Fruit fly (Drosophila melanogaster): ENCODE measurements around the gene CG32104.

CG32104 gene

DNA sequence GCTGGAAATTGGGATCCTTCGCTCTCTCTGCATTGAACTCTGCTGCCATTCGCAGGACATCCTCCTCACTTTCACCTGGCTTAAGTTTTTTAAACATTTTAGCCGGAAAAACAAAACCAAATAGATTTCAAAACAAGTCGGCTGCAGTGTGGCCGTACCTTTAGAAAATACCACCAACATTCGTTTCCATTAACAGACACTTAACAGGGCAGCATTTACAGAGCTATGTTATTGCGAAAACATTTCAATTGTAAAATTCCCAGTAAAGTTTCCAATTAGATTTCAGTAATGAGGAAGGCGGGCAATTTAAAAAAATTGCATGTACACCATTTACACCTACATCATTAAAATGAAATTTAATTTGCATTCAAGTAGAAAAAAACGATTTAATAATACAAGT lies at the start of gene CG32104:
Gene CG32104 (minus strand): TSS at position 152 of the 400 bp plus-strand sequence.
- no peak for TF ChIP-seq CG1620 (GFP tag; optimal IDR thresholded peaks at IDR 0.05)
- no peak for TF ChIP-seq cic (GFP tag; optimal IDR thresholded peaks at IDR 0.05)
- no peak for TF ChIP-seq CG11617 (GFP tag; optimal IDR thresholded peaks at IDR 0.05)
- no peak for TF ChIP-seq bab1 (GFP tag; optimal IDR thresholded peaks at IDR 0.05)
- no peak for TF ChIP-seq pad (GFP tag; optimal IDR thresholded peaks at IDR 0.05)
- TF ChIP-seq Mnt (GFP tag; optimal IDR thresholded peaks at IDR 0.05): no peak
- no peak for TF ChIP-seq CG7045 (GFP tag; optimal IDR thresholded peaks at IDR 0.05)
- TF ChIP-seq Clk (GFP tag; optimal IDR thresholded peaks at IDR 0.05): no peak
- no peak for TF ChIP-seq CG33017 (tag; optimal IDR thresholded peaks at IDR 0.05)
- no peak for TF ChIP-seq Crg-1 (GFP tag; optimal IDR thresholded peaks at IDR 0.05)
- no peak for TF ChIP-seq CG14711 (tag; optimal IDR thresholded peaks at IDR 0.05)
- TF ChIP-seq CG5204 (GFP tag; optimal IDR thresholded peaks at IDR 0.05): no peak

DNA sequence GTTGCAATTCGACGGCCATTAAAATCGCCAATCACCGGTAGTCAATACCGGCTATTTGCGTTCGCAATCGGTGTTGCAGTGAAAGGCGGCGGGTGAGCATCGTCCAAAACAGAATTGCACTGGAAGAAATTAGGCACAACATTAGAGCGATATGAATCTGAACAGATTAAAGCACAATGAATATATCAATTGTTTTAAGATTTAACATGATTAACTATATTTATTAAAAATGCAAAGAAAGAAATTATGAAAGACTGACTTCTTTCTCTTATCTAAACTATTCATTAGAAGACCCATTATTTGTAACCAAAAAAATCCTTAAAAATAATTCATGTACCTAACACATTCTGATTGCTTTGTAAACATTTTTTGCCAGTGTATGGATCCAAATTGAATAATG lies 48.4 kb upstream of the CG32104 start:
- no peak for TF ChIP-seq tj (GFP tag; optimal IDR thresholded peaks at IDR 0.05)
- TF ChIP-seq CG33017 (tag; optimal IDR thresholded peaks at IDR 0.05): no peak
- TF ChIP-seq cic (GFP tag; optimal IDR thresholded peaks at IDR 0.05): no peak
- TF ChIP-seq CG11617 (GFP tag; optimal IDR thresholded peaks at IDR 0.05): no peak
- no peak for TF ChIP-seq CG7101 (tag; optimal IDR thresholded peaks at IDR 0.05)
- TF ChIP-seq cnc (optimal IDR thresholded peaks at IDR 0.05): no peak
- TF ChIP-seq CG7045 (GFP tag; optimal IDR thresholded peaks at IDR 0.05): no peak
- no peak for TF ChIP-seq Mnt (GFP tag; optimal IDR thresholded peaks at IDR 0.05)

DNA sequence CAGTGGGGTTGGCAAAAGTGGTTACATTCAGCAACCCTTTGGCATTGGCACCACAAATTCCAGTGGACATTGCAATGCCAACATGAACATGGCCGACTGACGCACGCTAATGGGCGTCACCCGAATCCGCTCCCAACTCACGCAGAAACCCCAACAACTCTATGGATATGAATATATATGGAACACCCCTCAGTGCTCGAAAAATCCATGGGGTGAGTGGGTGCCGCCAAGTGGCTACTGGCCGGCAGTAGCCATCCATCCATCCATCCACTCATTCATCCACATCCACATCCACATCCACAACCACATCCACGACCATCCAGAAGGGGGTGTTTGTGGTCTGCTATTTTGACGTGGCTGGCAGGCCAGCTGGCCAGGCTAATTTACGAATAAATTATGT lies 48.0 kb upstream of the CG32104 start:
- TF ChIP-seq bab1 (GFP tag; optimal IDR thresholded peaks at IDR 0.05) (no peak), ovo (GFP tag; optimal IDR thresholded peaks at IDR 0.05) (no peak), CG14711 (tag; optimal IDR thresholded peaks at IDR 0.05) (no peak), CG12768 (GFP tag; optimal IDR thresholded peaks at IDR 0.05) (no peak), toe (GFP tag; optimal IDR thresholded peaks at IDR 0.05) (no peak), Mnt (GFP tag; optimal IDR thresholded peaks at IDR 0.05) (no peak), CG7101 (tag; optimal IDR thresholded peaks at IDR 0.05) (no peak), Crg-1 (GFP tag; optimal IDR thresholded peaks at IDR 0.05) (no peak), CG1620 (GFP tag; optimal IDR thresholded peaks at IDR 0.05) (no peak)

DNA sequence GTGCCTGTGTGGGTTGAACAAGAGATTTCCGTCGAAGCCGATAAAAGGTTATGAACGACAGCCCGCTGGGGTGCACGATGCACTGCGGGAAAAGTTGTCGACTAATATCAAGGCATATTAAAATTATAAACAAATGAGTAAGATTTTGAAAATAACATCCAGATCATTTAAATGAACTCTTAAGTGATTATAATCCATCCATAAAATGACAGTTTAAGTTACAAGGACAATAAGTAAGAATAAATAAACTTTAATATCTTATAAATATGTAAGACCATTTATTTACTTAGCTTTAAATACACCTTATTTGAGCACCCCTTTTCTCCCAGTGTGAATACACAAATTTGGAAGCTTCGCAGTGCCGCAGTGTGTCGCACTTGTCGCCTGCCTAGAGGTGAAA lies 44.9 kb upstream of the CG32104 start:
- TF ChIP-seq bab1 (GFP tag; optimal IDR thresholded peaks at IDR 0.05) (no peak), kay (GFP tag; ENCODE audit: borderline replicate concordance) (peak; percentile 2)

DNA sequence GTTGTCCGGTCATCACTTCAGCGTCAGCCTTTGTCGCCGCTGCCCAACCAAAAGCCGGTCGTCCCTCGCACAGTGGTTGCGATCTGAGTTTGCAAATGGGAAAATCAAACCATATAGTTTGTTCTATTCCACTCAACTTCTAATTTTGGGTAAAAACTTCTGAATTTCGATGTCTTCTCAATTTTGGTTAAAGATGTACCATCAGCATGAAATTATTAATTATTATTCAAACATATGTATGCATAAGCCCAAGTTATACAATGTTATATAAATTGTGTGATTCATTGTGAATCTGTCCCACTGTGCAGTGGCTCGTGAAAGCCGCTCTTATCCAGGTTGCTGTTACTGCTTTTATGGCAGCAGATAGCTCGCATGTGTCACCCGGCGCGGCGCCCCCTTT lies 43.5 kb upstream of the CG32104 start:
- TF ChIP-seq toe (GFP tag; optimal IDR thresholded peaks at IDR 0.05) (no peak), CG7101 (tag; optimal IDR thresholded peaks at IDR 0.05) (no peak), bab1 (GFP tag; optimal IDR thresholded peaks at IDR 0.05) (no peak), pad (GFP tag; optimal IDR thresholded peaks at IDR 0.05) (no peak), Crg-1 (GFP tag; optimal IDR thresholded peaks at IDR 0.05) (no peak), CG7045 (GFP tag; optimal IDR thresholded peaks at IDR 0.05) (no peak), cnc (optimal IDR thresholded peaks at IDR 0.05) (no peak), ovo (GFP tag; optimal IDR thresholded peaks at IDR 0.05) (no peak), CG14711 (tag; optimal IDR thresholded peaks at IDR 0.05) (no peak), tj (GFP tag; optimal IDR thresholded peaks at IDR 0.05) (no peak), CG12768 (GFP tag; optimal IDR thresholded peaks at IDR 0.05) (no peak), kay (GFP tag; ENCODE audit: borderline replicate concordance) (no peak), CG33017 (tag; optimal IDR thresholded peaks at IDR 0.05) (no peak), Hr96 (GFP tag; optimal IDR thresholded peaks at IDR 0.05) (no peak), CG1620 (GFP tag; optimal IDR thresholded peaks at IDR 0.05) (no peak), CG11617 (GFP tag; optimal IDR thresholded peaks at IDR 0.05) (no peak), Mnt (GFP tag; optimal IDR thresholded peaks at IDR 0.05) (no peak), cic (GFP tag; optimal IDR thresholded peaks at IDR 0.05) (no peak)

DNA sequence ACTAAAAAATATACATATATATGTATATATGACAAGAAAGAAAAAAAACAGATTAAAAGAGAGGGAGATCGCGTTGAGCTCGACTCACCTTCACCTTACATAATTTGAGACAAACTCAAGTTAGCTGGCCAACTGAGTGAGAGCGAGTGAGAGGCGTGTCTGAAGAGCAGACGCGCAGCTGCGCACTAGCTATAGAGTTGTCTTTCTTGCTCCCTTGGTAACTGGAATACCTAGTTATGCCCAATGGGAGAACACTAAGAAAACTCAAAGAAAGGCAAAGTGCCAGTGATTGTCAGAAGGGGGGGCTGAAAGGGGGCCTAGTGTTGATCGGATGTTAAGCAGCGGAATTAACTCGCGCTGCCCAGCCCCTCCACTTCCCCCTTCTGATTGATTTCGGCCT lies 35.3 kb upstream of the CG32104 start:
- no peak for TF ChIP-seq CG5204 (GFP tag; optimal IDR thresholded peaks at IDR 0.05)
- peak; percentile 72 for TF ChIP-seq toe (GFP tag; optimal IDR thresholded peaks at IDR 0.05)

DNA sequence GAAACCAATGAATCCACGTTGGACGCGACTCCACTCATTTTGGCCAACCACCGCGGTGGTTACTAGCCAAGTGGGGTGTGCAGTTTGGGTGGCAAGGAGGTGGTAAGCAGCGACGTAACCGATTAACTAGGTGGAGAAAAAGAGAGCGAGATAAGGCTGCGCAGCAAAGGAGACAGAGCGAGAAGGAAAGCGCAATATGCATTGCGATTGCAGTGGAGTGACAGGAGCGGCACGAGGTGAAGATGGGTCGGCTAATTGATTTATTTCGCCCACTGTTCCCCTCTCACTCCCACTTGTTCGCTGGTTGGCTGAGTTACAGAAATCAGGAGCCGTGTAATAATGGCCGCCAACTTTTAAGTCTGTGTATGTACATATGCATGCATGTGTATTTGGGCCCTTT lies 34.6 kb upstream of the CG32104 start:
- peak; percentile 35 for TF ChIP-seq toe (GFP tag; optimal IDR thresholded peaks at IDR 0.05)
- no peak for TF ChIP-seq tj (GFP tag; optimal IDR thresholded peaks at IDR 0.05)

DNA sequence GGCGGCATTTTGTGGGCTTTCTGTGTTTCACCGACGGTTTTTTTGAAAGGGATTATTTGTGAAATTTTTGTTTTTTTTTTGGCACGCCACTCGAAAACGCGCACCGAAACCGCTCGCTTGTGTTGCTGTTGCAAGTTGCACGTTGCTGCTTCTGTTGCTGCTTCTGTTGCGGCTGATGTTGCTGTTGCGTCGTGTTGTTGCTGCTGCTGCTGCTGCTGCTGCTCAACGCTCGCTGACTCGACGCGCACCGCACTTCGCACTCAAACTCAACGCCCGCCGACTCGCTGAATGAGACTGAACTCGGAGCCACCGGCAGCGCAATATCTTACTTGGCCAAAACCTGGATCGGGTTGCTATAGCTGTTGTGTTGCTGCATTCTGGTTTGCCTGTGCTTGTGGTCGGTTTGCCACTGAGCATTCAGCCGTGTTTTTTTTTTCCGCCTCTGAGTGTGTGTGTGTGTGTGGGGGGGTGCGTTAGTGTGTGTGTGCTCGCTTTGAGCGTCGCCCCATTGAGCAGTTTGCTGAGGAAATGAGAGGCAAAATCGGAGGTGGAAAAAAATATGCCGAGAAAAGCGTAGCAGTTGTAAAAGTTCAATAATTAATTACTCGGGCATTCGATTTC lies 33.4 kb upstream of the CG32104 start, which contains the start of gene toe:
Gene toe (minus strand): TSS at position 277 of the 621 bp plus-strand sequence.
- TF ChIP-seq toe (GFP tag; optimal IDR thresholded peaks at IDR 0.05): peak; percentile 43
- no peak for TF ChIP-seq Mnt (GFP tag; optimal IDR thresholded peaks at IDR 0.05)
- TF ChIP-seq CG11617 (GFP tag; optimal IDR thresholded peaks at IDR 0.05): no peak
- no peak for TF ChIP-seq bab1 (GFP tag; optimal IDR thresholded peaks at IDR 0.05)
- TF ChIP-seq Crg-1 (GFP tag; optimal IDR thresholded peaks at IDR 0.05): no peak

All from whole organism, adult.